Worm (Caenorhabditis elegans) whole organism, midembryonic: ENCODE data around the gene rbm-25.

Experiments
- flt-1 ChIP-seq: fragments of 200-800 bp; sonication (Bioruptor generic); IDR thresholded peaks from 2 replicates; pipeline ENCODE4 v1.3.6; 2022; ENCODE audit warnings: missing genetic modification characterization, missing compliant biosample characterization
- klf-2 ChIP-seq: fragments of 200-800 bp; sonication (Bioruptor generic); conservative IDR thresholded peaks from 2 replicates; pipeline ENCODE4 v1.3.6; 2022; ENCODE audit warnings: missing genetic modification reagents, missing genetic modification characterization, missing compliant biosample characterization
- med-1 ChIP-seq: sonication (generic microtip); optimal IDR thresholded peaks from 2 replicates; lab custom pipeline; 2017; ENCODE audit warnings: missing genetic modification characterization, mild to moderate bottlenecking, missing compliant biosample characterization, antibody characterized with exemption, missing genetic modification reagents; ENCODE audit not compliant: insufficient read depth

ce11 chrV:12450441-12450840 is 47.6 kb upstream of the rbm-25 start, which contains the start of gene F28C1.1:
- no peak for TF ChIP-seq flt-1
- no peak for TF ChIP-seq klf-2 (GFP tag; lab: Robert Waterston, UW)
- TF ChIP-seq med-1 (GFP tag; lab: Kevin White, UChicago): no peak
